Fruit fly (Drosophila melanogaster): ENCODE data around the gene CG14330.
"Not testable (repeated sequence)": the region's sequence is repeated elsewhere in the genome, so short reads cannot be mapped to it uniquely, and the experiment has no call there.

dm6 chr3R:17456676-17457075 lies at the start of gene CG14330:
- TF ChIP-seq OdsH (GFP tag; optimal IDR thresholded peaks at IDR 0.05); CG9705 (GFP tag; optimal IDR thresholded peaks at IDR 0.05); Sp1 (GFP tag; optimal IDR thresholded peaks at IDR 0.05); HLH106 (tag; optimal IDR thresholded peaks at IDR 0.05); GATAd (GFP tag; optimal IDR thresholded peaks at IDR 0.05); usp (GFP tag; optimal IDR thresholded peaks at IDR 0.05); Abd-B (GFP tag; optimal IDR thresholded peaks at IDR 0.05); CrebA (GFP tag; optimal IDR thresholded peaks at IDR 0.05; ENCODE audit: borderline replicate concordance); Dfd (GFP tag; optimal IDR thresholded peaks at IDR 0.05); pan (optimal IDR thresholded peaks at IDR 0.05): not testable (repeated sequence)
